Fruit fly (Drosophila melanogaster) whole organism, embryonic: ENCODE results near the gene CG18171.

ENCODE experiments used
- CG12299 ChIP-seq: fragments of 200-800 bp; sonication (Bioruptor generic); optimal IDR thresholded peaks from 2 replicates; lab custom pipeline; 2018; ENCODE audit warnings: missing biosample characterization, mild to moderate bottlenecking, missing genetic modification characterization
- CG13287 ChIP-seq: fragments of 200-800 bp; sonication (Bioruptor generic); IDR thresholded peaks from 2 replicates; pipeline ENCODE4 v1.3.6; 2022; ENCODE audit warnings: missing biosample characterization, missing genetic modification characterization; ENCODE audit not compliant: partially characterized antibody
- CG14050 ChIP-seq: fragments of 200-800 bp; sonication (Bioruptor generic); IDR thresholded peaks from 3 replicates; pipeline ENCODE4 v1.3.6; 2022; ENCODE audit warnings: missing biosample characterization, missing genetic modification characterization
- CG14441 ChIP-seq: fragments of 200-800 bp; sonication (Bioruptor generic); IDR thresholded peaks from 2 replicates; pipeline ENCODE4 v1.3.6; 2022; ENCODE audit warnings: missing biosample characterization, missing genetic modification characterization
- CG15011 ChIP-seq: fragments of 200-800 bp; sonication (Bioruptor generic); optimal IDR thresholded peaks from 3 replicates; lab custom pipeline; 2018; ENCODE audit warnings: missing biosample characterization, mild to moderate bottlenecking, missing genetic modification characterization
- CG15269 ChIP-seq: fragments of 200-800 bp; sonication (Bioruptor generic); optimal IDR thresholded peaks from 2 replicates; lab custom pipeline; 2018; ENCODE audit warnings: missing biosample characterization, mild to moderate bottlenecking, missing genetic modification characterization, moderate library complexity
- CG1647 ChIP-seq: fragments of 200-800 bp; sonication (Bioruptor generic); optimal IDR thresholded peaks from 3 replicates; lab custom pipeline; 2016; ENCODE audit warnings: missing biosample characterization, missing genetic modification characterization
- CG16813 ChIP-seq: fragments of 200-800 bp; sonication (Bioruptor generic); IDR thresholded peaks from 3 replicates; pipeline ENCODE4 v1.3.6; 2022; ENCODE audit warnings: missing biosample characterization, missing genetic modification characterization; ENCODE audit not compliant: partially characterized antibody
- CG16815 ChIP-seq: fragments of 200-800 bp; sonication (Bioruptor generic); optimal IDR thresholded peaks from 3 replicates; lab custom pipeline; 2017; ENCODE audit warnings: missing biosample characterization, mild to moderate bottlenecking, missing genetic modification characterization
- CG18599 ChIP-seq: fragments of 200-800 bp; sonication (Bioruptor generic); optimal IDR thresholded peaks from 3 replicates; lab custom pipeline; 2017; ENCODE audit warnings: missing biosample characterization, missing genetic modification characterization, mild to moderate bottlenecking, moderate library complexity, missing genetic modification reagents
- CG18619 ChIP-seq: fragments of 200-800 bp; sonication (Bioruptor generic); optimal IDR thresholded peaks from 3 replicates; lab custom pipeline; 2017; ENCODE audit warnings: missing biosample characterization, mild to moderate bottlenecking, missing genetic modification characterization
- CG34422 ChIP-seq: fragments of 200-800 bp; sonication (Bioruptor generic); IDR thresholded peaks from 3 replicates; pipeline ENCODE4 v1.3.6; 2022; ENCODE audit warnings: missing biosample characterization, missing genetic modification characterization
- CG4282 ChIP-seq: fragments of 200-800 bp; sonication (Bioruptor generic); optimal IDR thresholded peaks from 2 replicates; lab custom pipeline; 2016; ENCODE audit warnings: missing biosample characterization, missing genetic modification characterization
- CG4360 ChIP-seq: fragments of 200-800 bp; sonication (Bioruptor generic); IDR thresholded peaks from 2 replicates; pipeline ENCODE4 v1.3.6; 2022; ENCODE audit warnings: missing biosample characterization, missing genetic modification characterization
- CG43689 ChIP-seq: fragments of 200-800 bp; sonication (Bioruptor generic); IDR thresholded peaks from 2 replicates; pipeline ENCODE4 v1.3.6; 2022; ENCODE audit warnings: missing biosample characterization, missing genetic modification characterization
- CG4730 ChIP-seq: fragments of 200-800 bp; sonication (Bioruptor generic); IDR thresholded peaks from 2 replicates; pipeline ENCODE4 v1.3.6; 2022; ENCODE audit warnings: missing biosample characterization, missing genetic modification characterization
- CG6175 ChIP-seq: fragments of 200-800 bp; sonication (Bioruptor generic); IDR thresholded peaks from 3 replicates; pipeline ENCODE4 v1.3.6; 2022; ENCODE audit warnings: missing biosample characterization, missing genetic modification characterization
- CG7271 ChIP-seq: fragments of 200-800 bp; sonication (Bioruptor generic); optimal IDR thresholded peaks from 2 replicates; lab custom pipeline; 2018; ENCODE audit warnings: missing biosample characterization, mild to moderate bottlenecking, missing genetic modification characterization, moderate library complexity
- CG7372 ChIP-seq: fragments of 200-800 bp; sonication (Bioruptor generic); IDR thresholded peaks from 2 replicates; pipeline ENCODE4 v1.3.6; 2022; ENCODE audit warnings: missing biosample characterization, missing genetic modification characterization
- CG7928 ChIP-seq: fragments of 200-800 bp; sonication (Bioruptor generic); optimal IDR thresholded peaks from 2 replicates; lab custom pipeline; 2017; ENCODE audit warnings: missing biosample characterization, mild to moderate bottlenecking, missing genetic modification characterization
- CG8290 ChIP-seq, 3 experiments: fragments of 200-800 bp; sonication (Bioruptor generic); optimal IDR thresholded peaks; 2 replicates each; lab custom pipeline; 2016 to 2019; ENCODE audit warnings: missing biosample characterization in 3 of 3, missing genetic modification characterization in 3 of 3, mild to moderate bottlenecking in 2 of 3, moderate library complexity in 1 of 3
- CG9437 ChIP-seq: fragments of 200-800 bp; sonication (Bioruptor generic); optimal IDR thresholded peaks from 2 replicates; lab custom pipeline; 2018; ENCODE audit warnings: missing biosample characterization, mild to moderate bottlenecking, missing genetic modification characterization
- Drgx ChIP-seq: fragments of 200-800 bp; sonication (Bioruptor generic); IDR thresholded peaks from 2 replicates; pipeline ENCODE4 v1.3.6; 2022; ENCODE audit warnings: missing biosample characterization, missing genetic modification characterization
- Ets65A ChIP-seq: fragments of 200-800 bp; sonication (Bioruptor generic); peaks from one replicate; lab custom pipeline; 2016; ENCODE audit warnings: missing biosample characterization, missing genetic modification characterization
- Fer1 ChIP-seq: fragments of 200-800 bp; sonication (Bioruptor generic); optimal IDR thresholded peaks from 2 replicates; lab custom pipeline; 2017; ENCODE audit warnings: missing biosample characterization, mild to moderate bottlenecking, missing genetic modification characterization
- Max ChIP-seq: fragments of 200-800 bp; sonication (Bioruptor generic); optimal IDR thresholded peaks from 2 replicates; lab custom pipeline; 2016; ENCODE audit warnings: missing biosample characterization, mild to moderate bottlenecking, missing genetic modification characterization
- Mes4 ChIP-seq: fragments of 200-800 bp; sonication (Bioruptor generic); optimal IDR thresholded peaks from 2 replicates; lab custom pipeline; 2016; ENCODE audit warnings: missing biosample characterization, missing genetic modification characterization
- NfI ChIP-seq: fragments of 200-800 bp; sonication (Bioruptor generic); optimal IDR thresholded peaks from 3 replicates; lab custom pipeline; 2018; ENCODE audit warnings: missing biosample characterization, mild to moderate bottlenecking, missing genetic modification characterization, moderate library complexity
- Sry-β ChIP-seq: fragments of 200-800 bp; sonication (Bioruptor generic); optimal IDR thresholded peaks from 2 replicates; lab custom pipeline; 2018; ENCODE audit warnings: missing biosample characterization, mild to moderate bottlenecking, missing genetic modification characterization, moderate library complexity
- aop ChIP-seq: fragments of 200-800 bp; sonication (Bioruptor generic); IDR thresholded peaks from 2 replicates; pipeline ENCODE4 v1.3.6; 2022; ENCODE audit warnings: missing biosample characterization, missing genetic modification characterization
- caup ChIP-seq: fragments of 200-800 bp; sonication (Bioruptor generic); optimal IDR thresholded peaks from 3 replicates; lab custom pipeline; 2017; ENCODE audit warnings: missing biosample characterization, mild to moderate bottlenecking, missing genetic modification characterization, moderate library complexity; ENCODE audit not compliant: severe bottlenecking
- crc ChIP-seq: fragments of 200-800 bp; sonication (Bioruptor generic); optimal IDR thresholded peaks from 2 replicates; lab custom pipeline; 2016; ENCODE audit warnings: missing biosample characterization, missing genetic modification characterization
- cwo ChIP-seq: fragments of 200-800 bp; sonication (Bioruptor generic); optimal IDR thresholded peaks from 3 replicates; lab custom pipeline; 2017; ENCODE audit warnings: missing biosample characterization, missing genetic modification characterization, mild to moderate bottlenecking, moderate library complexity, missing genetic modification reagents
- dysf ChIP-seq: fragments of 200-800 bp; sonication (Bioruptor generic); IDR thresholded peaks from 3 replicates; pipeline ENCODE4 v1.3.6; 2022; ENCODE audit warnings: missing biosample characterization, missing genetic modification characterization
- gcm ChIP-seq: fragments of 200-800 bp; sonication (Bioruptor generic); optimal IDR thresholded peaks from 2 replicates; lab custom pipeline; 2019; ENCODE audit warnings: missing biosample characterization, mild to moderate bottlenecking, missing genetic modification characterization, moderate library complexity
- jing ChIP-seq: fragments of 200-800 bp; sonication (Bioruptor generic); optimal IDR thresholded peaks from 2 replicates; lab custom pipeline; 2018; ENCODE audit warnings: missing biosample characterization, mild to moderate bottlenecking, missing genetic modification characterization
- nerfin-2 ChIP-seq: fragments of 200-800 bp; sonication (Bioruptor generic); IDR thresholded peaks from 2 replicates; pipeline ENCODE4 v1.3.6; 2022; ENCODE audit warnings: missing biosample characterization, missing genetic modification characterization; ENCODE audit not compliant: partially characterized antibody
- pan ChIP-seq, 4 experiments: fragments of >200 bp in 3 of 4; fragments of 200-800 bp in 1 of 4; sonication (Bioruptor generic) in 1 of 4; optimal IDR thresholded peaks in 3 of 4; IDR thresholded peaks in 1 of 4; 2 replicates each; pipeline versions ENCODE4 v1.3.6 to Lab custom; 2017 to 2022; ENCODE audit warnings: missing biosample characterization in 2 of 4, missing genetic modification characterization in 2 of 4, mixed read lengths in 1 of 4
- phol ChIP-seq: fragments of 200-800 bp; sonication (Bioruptor generic); optimal IDR thresholded peaks from 3 replicates; lab custom pipeline; 2018; ENCODE audit warnings: missing biosample characterization, mild to moderate bottlenecking, missing genetic modification characterization, moderate library complexity
- sc ChIP-seq, 3 experiments: fragments of >200 bp in 2 of 3; fragments of 200-800 bp in 1 of 3; sonication (Bioruptor generic) in 1 of 3; optimal IDR thresholded peaks; 2 replicates in 2 of 3; 3 replicates in 1 of 3; lab custom pipeline; 2017; ENCODE audit warnings: mild to moderate bottlenecking in 1 of 3, missing biosample characterization in 1 of 3, missing genetic modification characterization in 1 of 3, missing genetic modification reagents in 1 of 3
- sisA ChIP-seq: fragments of 200-800 bp; sonication (Bioruptor generic); IDR thresholded peaks from 2 replicates; pipeline ENCODE4 v1.3.6; 2022; ENCODE audit warnings: missing biosample characterization, missing genetic modification characterization
- slp2 ChIP-seq: fragments of 200-800 bp; sonication (Bioruptor generic); optimal IDR thresholded peaks from 2 replicates; lab custom pipeline; 2016; ENCODE audit warnings: missing biosample characterization, missing genetic modification characterization
- stc ChIP-seq: fragments of 200-800 bp; sonication (Bioruptor generic); IDR thresholded peaks from 2 replicates; pipeline ENCODE4 v1.3.6; 2022; ENCODE audit warnings: missing biosample characterization, missing genetic modification characterization
- tx ChIP-seq: fragments of 200-800 bp; sonication (Bioruptor generic); optimal IDR thresholded peaks from 2 replicates; lab custom pipeline; 2016; ENCODE audit warnings: missing biosample characterization, missing genetic modification characterization
- wor ChIP-seq: fragments of 200-800 bp; sonication (Bioruptor generic); IDR thresholded peaks from 2 replicates; pipeline ENCODE4 v1.3.6; 2022; ENCODE audit warnings: missing biosample characterization, missing genetic modification characterization
- zen ChIP-seq: fragments of 200-800 bp; sonication (Bioruptor generic); optimal IDR thresholded peaks from 3 replicates; lab custom pipeline; 2018; ENCODE audit warnings: missing biosample characterization, mild to moderate bottlenecking, missing genetic modification characterization, moderate library complexity
- zfh1 ChIP-seq: fragments of 200-800 bp; sonication (Bioruptor generic); IDR thresholded peaks from 3 replicates; pipeline ENCODE4 v1.3.6; 2022; ENCODE audit warnings: missing biosample characterization, missing genetic modification characterization

Gene CG18171

DNA sequence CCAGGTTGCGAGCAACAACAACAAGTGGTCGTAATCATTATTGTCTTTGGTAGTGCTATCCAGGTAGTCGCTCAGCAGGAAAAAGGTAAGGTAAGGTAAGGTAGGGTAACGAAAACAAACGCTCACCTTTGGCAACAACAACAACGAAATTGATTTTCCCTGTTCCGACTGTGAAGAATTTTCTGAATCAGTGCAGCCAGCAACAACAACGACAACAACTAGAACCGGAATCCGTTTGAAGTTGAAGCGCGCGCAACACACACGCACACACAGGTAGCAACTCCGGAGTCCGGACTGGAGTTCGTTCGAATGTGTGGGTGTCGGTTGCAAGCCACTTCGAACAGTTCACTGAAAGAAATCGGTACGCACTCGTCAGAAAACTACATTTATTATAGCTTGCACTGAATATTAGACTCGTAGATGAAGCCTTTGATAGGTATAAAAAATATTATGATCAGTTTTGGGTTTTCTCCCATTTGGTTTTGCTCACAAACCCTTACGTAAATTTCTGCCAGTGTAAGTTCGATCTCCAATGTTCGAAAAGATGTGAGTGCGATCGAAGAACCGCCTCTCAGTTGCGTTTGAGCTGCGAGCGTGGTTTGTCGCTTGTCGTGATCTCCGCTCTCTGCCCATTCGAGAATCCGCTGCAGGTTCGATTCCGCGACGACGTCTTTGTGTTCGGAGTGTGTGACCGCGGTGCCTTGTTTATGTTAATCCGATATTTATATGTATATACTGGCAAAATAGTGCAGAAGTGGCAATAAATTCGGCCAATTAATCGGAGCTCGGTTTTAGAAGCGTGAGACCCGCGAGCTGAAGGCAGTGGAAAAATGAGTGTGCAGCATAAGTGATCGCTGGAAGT is 23.6 kb upstream of the CG18171 start, which contains the start of gene CG13921 (continued):
- TF ChIP-seq CG16813 (GFP tag; lab: Robert Waterston, UW) (no peak), gcm (peak; percentile 98), CG7372 (GFP tag; lab: Robert Waterston, UW) (peak; percentile 99), stc (GFP tag; lab: Robert Waterston, UW) (peak; percentile 99), nerfin-2 (no peak), aop (peak; percentile 97), cwo (GFP tag; lab: Kevin White, UChicago) (peak; percentile 95), CG6175 (GFP tag; lab: Robert Waterston, UW) (peak; percentile 98), sc (optimal IDR thresholded peaks at IDR 0.05; lab: Kevin White, UChicago) (no peak), sc (GFP tag; optimal IDR thresholded peaks at IDR 0.05; lab: Kevin White, UChicago) (peak; percentile 98), tx (GFP tag; lab: Kevin White, UChicago) (peak; percentile 98), CG4730 (peak; percentile 99), CG14050 (GFP tag; lab: Robert Waterston, UW) (peak; percentile 98), pan (optimal IDR thresholded peaks at IDR 0.05; lab: Kevin White, UChicago) (no peak), pan (GFP tag; optimal IDR thresholded peaks at IDR 0.05 in 1 of 2, IDR thresholded peaks at IDR 0.05 in 1 of 2) (peak in 1 of 2 experiments; percentile 99), CG7271 (tag; lab: Kevin White, UChicago) (peak; percentile 99), CG1647 (GFP tag; lab: Kevin White, UChicago) (peak; percentile 99), CG18619 (GFP tag; lab: Kevin White, UChicago) (peak; percentile 98), CG12299 (tag; lab: Kevin White, UChicago) (peak; percentile 96), CG18599 (GFP tag; lab: Kevin White, UChicago) (peak; percentile 98), CG15011 (peak; percentile 98), Max (peak; percentile 99), CG13287 (GFP tag; lab: Robert Waterston, UW) (no peak), CG34422 (GFP tag; lab: Robert Waterston, UW) (peak; percentile 99), caup (GFP tag; lab: Kevin White, UChicago) (peak; percentile 98), CG7928 (GFP tag; lab: Kevin White, UChicago) (peak; percentile 81), Sry-β (GFP tag; lab: Kevin White, UChicago) (peak; percentile 77), NfI (peak; percentile 98), CG4282 (peak; percentile 96), CG43689 (GFP tag; lab: Robert Waterston, UW) (peak; percentile 96), CG4360 (GFP tag; lab: Robert Waterston, UW) (peak; percentile 98), Fer1 (GFP tag; lab: Kevin White, UChicago) (peak; percentile 97), wor (GFP tag; lab: Robert Waterston, UW) (peak; percentile 98), CG14441 (GFP tag; lab: Robert Waterston, UW) (peak; percentile 97), zen (tag; lab: Kevin White, UChicago) (peak; percentile 100), zfh1 (GFP tag; lab: Robert Waterston, UW) (peak; percentile 100), Drgx (peak; percentile 100), dysf (GFP tag; lab: Robert Waterston, UW) (peak; percentile 99), CG9437 (peak; percentile 92), jing (GFP tag; lab: Kevin White, UChicago) (peak; percentile 98), slp2 (GFP tag; lab: Kevin White, UChicago) (peak; percentile 99), Mes4 (peak; percentile 98), phol (tag; lab: Kevin White, UChicago) (peak; percentile 99), crc (GFP tag; lab: Kevin White, UChicago) (peak; percentile 99), CG8290 (GFP tag; optimal IDR thresholded peaks at IDR 0.05; lab: Kevin White, UChicago) (peak; percentile 100), CG8290 (tag; optimal IDR thresholded peaks at IDR 0.05; lab: Kevin White, UChicago) (peak; percentile 95 to 99), CG15269 (tag; lab: Kevin White, UChicago) (peak; percentile 98), Ets65A (GFP tag; lab: Kevin White, UChicago) (peak; percentile 100), sisA (peak; percentile 100), CG16815 (GFP tag; lab: Kevin White, UChicago) (peak; percentile 100)
